Worm (Caenorhabditis elegans) whole organism, midembryonic: ENCODE measurements around the gene srx-119.
"Not testable (repeated sequence)": the region's sequence is repeated elsewhere in the genome, so short reads cannot be mapped to it uniquely, and the experiment has no call there.

Experiments
- T22C8.4 ChIP-seq: fragments of 200-800 bp; sonication (Bioruptor generic); IDR thresholded peaks from 2 replicates; pipeline ENCODE4 v1.3.6; 2022; ENCODE audit warnings: missing genetic modification characterization, missing compliant biosample characterization
- cog-1 ChIP-seq: sonication (generic microtip); optimal IDR thresholded peaks from 2 replicates; lab custom pipeline; 2016; ENCODE audit warnings: missing genetic modification characterization, missing compliant biosample characterization
- flt-1 ChIP-seq: fragments of 200-800 bp; sonication (Bioruptor generic); IDR thresholded peaks from 2 replicates; pipeline ENCODE4 v1.3.6; 2022; ENCODE audit warnings: missing genetic modification characterization, missing compliant biosample characterization
- klf-2 ChIP-seq: fragments of 200-800 bp; sonication (Bioruptor generic); conservative IDR thresholded peaks from 2 replicates; pipeline ENCODE4 v1.3.6; 2022; ENCODE audit warnings: missing genetic modification reagents, missing genetic modification characterization, missing compliant biosample characterization
- med-1 ChIP-seq: sonication (generic microtip); optimal IDR thresholded peaks from 2 replicates; lab custom pipeline; 2017; ENCODE audit warnings: missing genetic modification characterization, mild to moderate bottlenecking, missing compliant biosample characterization, antibody characterized with exemption, missing genetic modification reagents; ENCODE audit not compliant: insufficient read depth
- ref-1 ChIP-seq: fragments of 200-800 bp; sonication (Bioruptor generic); conservative IDR thresholded peaks from 2 replicates; pipeline ENCODE4 v1.3.6; 2022; ENCODE audit warnings: missing genetic modification reagents, missing genetic modification characterization, missing compliant biosample characterization
- tab-1 ChIP-seq: fragments of 200-800 bp; sonication (Bioruptor generic); IDR thresholded peaks from 2 replicates; pipeline ENCODE4 v1.3.6; 2022; ENCODE audit warnings: missing genetic modification characterization, missing compliant biosample characterization
- ztf-23 ChIP-seq: fragments of 200-800 bp; sonication (Bioruptor generic); IDR thresholded peaks from 2 replicates; pipeline ENCODE4 v1.3.6; 2022; ENCODE audit warnings: missing genetic modification reagents, missing genetic modification characterization, missing compliant biosample characterization
- ztf-29 ChIP-seq: fragments of 200-800 bp; sonication (Bioruptor generic); IDR thresholded peaks from 2 replicates; pipeline ENCODE4 v1.3.6; 2022; ENCODE audit warnings: missing genetic modification reagents, missing genetic modification characterization, missing compliant biosample characterization

The srx-119 gene

DNA sequence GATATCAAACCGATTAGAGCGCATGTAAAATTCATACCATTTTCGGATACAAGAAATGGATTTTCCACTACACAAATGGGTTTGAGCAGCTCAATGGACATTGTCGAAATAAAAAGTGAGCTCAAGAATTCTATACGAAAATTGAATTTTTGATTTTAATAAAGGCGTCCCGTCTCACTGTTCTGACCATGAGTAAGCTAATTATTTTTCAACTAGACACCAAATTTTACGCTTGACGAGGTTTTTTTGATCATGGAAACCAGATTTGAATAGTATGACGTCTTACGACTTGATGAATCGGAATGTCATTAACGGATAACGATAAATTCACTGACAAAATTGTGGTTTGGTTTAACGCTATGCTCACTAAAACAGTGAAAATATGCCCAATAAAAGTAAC lies 11.7 kb upstream of the srx-119 start, which contains the start of gene srh-61:
srh-61 (minus strand) TSS at position 101 of the 400 bp plus-strand sequence.
- no peak for TF ChIP-seq T22C8.4 (GFP tag; lab: Robert Waterston, UW)
- no peak for TF ChIP-seq cog-1

DNA sequence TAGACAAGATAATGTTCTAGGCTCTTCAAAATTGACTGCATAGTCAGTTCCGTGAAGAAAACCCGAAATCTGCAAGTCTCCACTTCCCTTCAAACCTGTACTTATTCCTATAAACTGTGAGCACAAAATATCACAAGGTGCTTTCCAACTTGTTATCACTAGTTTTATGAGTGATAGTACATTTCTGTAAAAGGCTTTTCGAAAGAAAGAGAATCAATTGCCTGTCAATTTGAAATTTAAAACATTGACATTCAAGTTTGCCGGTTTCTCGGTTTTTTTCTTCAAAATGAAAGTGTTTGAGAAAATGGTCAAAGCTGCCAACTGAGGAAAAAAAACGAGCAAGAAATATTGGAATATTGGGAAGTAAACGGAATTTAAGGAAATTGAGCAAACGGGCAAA lies 10.0 kb upstream of the srx-119 start:
- no peak for TF ChIP-seq med-1 (GFP tag; lab: Kevin White, UChicago)
- no peak for TF ChIP-seq flt-1 (GFP tag; lab: Robert Waterston, UW)
- TF ChIP-seq tab-1 (GFP tag; lab: Robert Waterston, UW), result no peak
- no peak for TF ChIP-seq cog-1
- TF ChIP-seq ztf-29, result no peak
- TF ChIP-seq ref-1 (GFP tag; lab: Robert Waterston, UW), result no peak
- TF ChIP-seq klf-2, result no peak
- no peak for TF ChIP-seq ztf-23 (GFP tag; lab: Robert Waterston, UW)
- no peak for TF ChIP-seq T22C8.4 (GFP tag; lab: Robert Waterston, UW)

ce11 chrII:12518809-12519344 lies 9.2 kb upstream of the srx-119 start, which contains the start of gene srh-70:
TSS of gene srh-70 (minus strand) at chrII:12518859.
- no peak for TF ChIP-seq ztf-29
- TF ChIP-seq med-1 (GFP tag; lab: Kevin White, UChicago), result no peak
- TF ChIP-seq tab-1 (GFP tag; lab: Robert Waterston, UW), result no peak
- TF ChIP-seq klf-2, result no peak
- no peak for TF ChIP-seq ztf-23 (GFP tag; lab: Robert Waterston, UW)
- no peak for TF ChIP-seq T22C8.4 (GFP tag; lab: Robert Waterston, UW)
- no peak for TF ChIP-seq flt-1 (GFP tag; lab: Robert Waterston, UW)
- no peak for TF ChIP-seq ref-1 (GFP tag; lab: Robert Waterston, UW)
- TF ChIP-seq cog-1, result no peak

- TF ChIP-seq flt-1 (GFP tag; lab: Robert Waterston, UW) (0 out of 2 replicates have a peak, but pooled peaks have one; percentile 33), tab-1 (GFP tag; lab: Robert Waterston, UW) (no peak)
Measured at ce11 chrII:12519616-12520015, 8.4 kb upstream of the srx-119 start, which contains the start of gene ceh-99. TSS of gene ceh-99 (plus strand) at chrII:12519981.

DNA sequence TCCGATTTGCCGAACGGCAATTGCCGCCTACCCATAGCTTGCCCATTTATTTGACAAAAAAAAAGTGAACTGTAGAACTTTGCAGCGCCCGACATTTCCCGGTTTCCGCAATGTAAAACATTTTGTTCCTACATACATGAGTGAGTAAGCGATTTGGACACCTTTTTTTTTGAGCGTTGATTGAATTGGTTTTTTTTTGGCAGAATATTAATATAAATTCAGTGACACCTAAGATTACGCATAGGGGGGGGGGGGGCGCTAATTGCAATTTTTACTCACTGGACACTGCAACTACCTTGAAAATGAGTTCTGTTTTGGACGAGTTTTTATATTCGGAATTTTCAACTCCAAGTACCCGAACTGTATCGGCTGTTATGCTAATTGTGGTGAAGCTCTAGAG lies 2.5 kb upstream of the srx-119 start, which contains the start of gene srx-118:
srx-118 (plus strand) TSS at position 301 of the 400 bp plus-strand sequence.
- TF ChIP-seq ztf-29, result no peak
- no peak for TF ChIP-seq T22C8.4 (GFP tag; lab: Robert Waterston, UW)
- TF ChIP-seq med-1 (GFP tag; lab: Kevin White, UChicago), result no peak
- no peak for TF ChIP-seq klf-2
- TF ChIP-seq flt-1 (GFP tag; lab: Robert Waterston, UW), result no peak
- no peak for TF ChIP-seq ref-1 (GFP tag; lab: Robert Waterston, UW)
- no peak for TF ChIP-seq ztf-23 (GFP tag; lab: Robert Waterston, UW)
- TF ChIP-seq tab-1 (GFP tag; lab: Robert Waterston, UW), result no peak
- no peak for TF ChIP-seq cog-1

ce11 chrII:12530958-12531357 lies 2.9 kb downstream of the srx-119 start, which contains the start of gene srx-120:
TSS of gene srx-120 (plus strand) at chrII:12531258.
- no peak for TF ChIP-seq ztf-29
- TF ChIP-seq cog-1, result no peak
- no peak for TF ChIP-seq T22C8.4 (GFP tag; lab: Robert Waterston, UW)
- TF ChIP-seq klf-2, result no peak
- TF ChIP-seq ref-1 (GFP tag; lab: Robert Waterston, UW), result no peak
- TF ChIP-seq flt-1 (GFP tag; lab: Robert Waterston, UW), result no peak
- no peak for TF ChIP-seq med-1 (GFP tag; lab: Kevin White, UChicago)
- TF ChIP-seq tab-1 (GFP tag; lab: Robert Waterston, UW), result no peak
- TF ChIP-seq ztf-23 (GFP tag; lab: Robert Waterston, UW), result no peak

- TF ChIP-seq cog-1 (no peak), T22C8.4 (GFP tag; lab: Robert Waterston, UW) (no peak), ref-1 (GFP tag; lab: Robert Waterston, UW) (no peak), klf-2 (no peak), med-1 (GFP tag; lab: Kevin White, UChicago) (no peak), ztf-29 (no peak), tab-1 (GFP tag; lab: Robert Waterston, UW) (no peak), ztf-23 (GFP tag; lab: Robert Waterston, UW) (no peak), flt-1 (GFP tag; lab: Robert Waterston, UW) (no peak)
Measured at ce11 chrII:12535297-12535803, 7.3 kb downstream of the srx-119 start, which contains the start of gene nimk-1. TSS of gene nimk-1 (plus strand) at chrII:12535753.

ce11 chrII:12536203-12536602 lies 8.2 kb downstream of the srx-119 start, which contains the start of gene F49C5.3:
TSS of gene F49C5.3 (plus strand) at chrII:12536503.
- TF ChIP-seq med-1 (GFP tag; lab: Kevin White, UChicago); T22C8.4 (GFP tag; lab: Robert Waterston, UW); ztf-29: not testable (repeated sequence)

ce11 chrII:12539395-12539794 lies 11.3 kb downstream of the srx-119 start:
- TF ChIP-seq cog-1, result no peak
- TF ChIP-seq ztf-29, result no peak
- TF ChIP-seq flt-1 (GFP tag; lab: Robert Waterston, UW), result no peak
- TF ChIP-seq med-1 (GFP tag; lab: Kevin White, UChicago), result no peak
- no peak for TF ChIP-seq tab-1 (GFP tag; lab: Robert Waterston, UW)
- no peak for TF ChIP-seq ref-1 (GFP tag; lab: Robert Waterston, UW)
- no peak for TF ChIP-seq ztf-23 (GFP tag; lab: Robert Waterston, UW)
- TF ChIP-seq T22C8.4 (GFP tag; lab: Robert Waterston, UW), result no peak
- no peak for TF ChIP-seq klf-2

DNA sequence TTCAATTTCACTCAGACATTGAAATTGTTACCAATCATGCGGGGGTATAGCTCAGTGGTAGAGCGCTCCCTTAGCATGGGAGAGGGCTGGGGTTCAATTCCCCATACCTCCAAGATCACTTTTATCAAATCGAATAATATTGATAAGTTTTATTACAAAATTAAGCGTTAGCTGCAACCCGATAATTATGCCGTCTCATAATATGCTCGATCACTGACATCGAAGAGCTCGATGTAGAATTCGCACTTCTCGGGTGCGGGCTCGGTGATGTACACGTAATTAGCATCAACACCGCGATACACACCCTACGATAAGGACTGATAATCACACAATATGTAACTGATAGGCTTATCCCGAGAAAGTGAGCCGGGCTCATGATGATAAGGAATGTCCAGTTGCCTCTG lies 14.5 kb downstream of the srx-119 start:
- TF ChIP-seq klf-2, result no peak
- no peak for TF ChIP-seq ref-1 (GFP tag; lab: Robert Waterston, UW)
- no peak for TF ChIP-seq cog-1
- TF ChIP-seq flt-1 (GFP tag; lab: Robert Waterston, UW), result no peak
